Fruit fly (Drosophila melanogaster) whole organism, embryonic: Measurements from ENCODE around the gene Ifrd1.

ENCODE experiments used
- CG10267 ChIP-seq: fragments of 200-800 bp; sonication (Bioruptor generic); optimal IDR thresholded peaks from 2 replicates; lab custom pipeline; 2018; ENCODE audit warnings: missing biosample characterization, mild to moderate bottlenecking, missing genetic modification characterization, moderate library complexity
- CG10366 ChIP-seq: fragments of 200-800 bp; sonication (Bioruptor generic); IDR thresholded peaks from 2 replicates; pipeline ENCODE4 v1.3.6; 2022; ENCODE audit warnings: missing biosample characterization, missing genetic modification characterization
- CG10654 ChIP-seq: fragments of 200-800 bp; sonication (Bioruptor generic); optimal IDR thresholded peaks from 2 replicates; lab custom pipeline; 2016; ENCODE audit warnings: missing biosample characterization, missing genetic modification characterization
- CG10959 ChIP-seq: fragments of 200-800 bp; sonication (Bioruptor generic); IDR thresholded peaks from 2 replicates; pipeline ENCODE4 v1.3.6; 2022; ENCODE audit warnings: missing biosample characterization, missing genetic modification characterization
- CG11560 ChIP-seq: fragments of 200-800 bp; sonication (Bioruptor generic); IDR thresholded peaks from 3 replicates; pipeline ENCODE4 v1.3.6; 2022; ENCODE audit warnings: missing biosample characterization, missing genetic modification characterization
- CG12155 ChIP-seq: fragments of 200-800 bp; sonication (Bioruptor generic); optimal IDR thresholded peaks from 3 replicates; lab custom pipeline; 2016; ENCODE audit warnings: missing biosample characterization, missing genetic modification characterization
- CG1233 ChIP-seq: fragments of 200-800 bp; sonication (Bioruptor generic); optimal IDR thresholded peaks from 4 replicates; lab custom pipeline; 2018; ENCODE audit warnings: missing biosample characterization, mild to moderate bottlenecking, missing genetic modification characterization
- CG12769 ChIP-seq: fragments of 200-800 bp; sonication (Bioruptor generic); optimal IDR thresholded peaks from 2 replicates; lab custom pipeline; 2019; ENCODE audit warnings: missing biosample characterization, mild to moderate bottlenecking, missing genetic modification characterization, moderate library complexity
- CG13775 ChIP-seq: fragments of 200-800 bp; sonication (Bioruptor generic); optimal IDR thresholded peaks from 3 replicates; lab custom pipeline; 2017; ENCODE audit warnings: missing biosample characterization, mild to moderate bottlenecking, missing genetic modification characterization
- CG14441 ChIP-seq: fragments of 200-800 bp; sonication (Bioruptor generic); IDR thresholded peaks from 2 replicates; pipeline ENCODE4 v1.3.6; 2022; ENCODE audit warnings: missing biosample characterization, missing genetic modification characterization
- CG17186 ChIP-seq: fragments of 200-800 bp; sonication (Bioruptor generic); optimal IDR thresholded peaks from 3 replicates; lab custom pipeline; 2017; ENCODE audit warnings: missing biosample characterization, missing genetic modification reagents, missing genetic modification characterization
- CG17361 ChIP-seq: fragments of 200-800 bp; sonication (Bioruptor generic); IDR thresholded peaks from 3 replicates; pipeline ENCODE4 v1.3.6; 2022; ENCODE audit warnings: missing biosample characterization, missing genetic modification characterization
- CG17568 ChIP-seq: fragments of 200-800 bp; sonication (Bioruptor generic); optimal IDR thresholded peaks from 2 replicates; lab custom pipeline; 2018; ENCODE audit warnings: missing biosample characterization, mild to moderate bottlenecking, missing genetic modification characterization, moderate library complexity
- CG17829 ChIP-seq: fragments of 200-800 bp; optimal IDR thresholded peaks from 2 replicates; lab custom pipeline; 2019; ENCODE audit warnings: missing biosample characterization, mild to moderate bottlenecking, missing genetic modification characterization, moderate library complexity
- CG2678 ChIP-seq: fragments of 200-800 bp; sonication (Bioruptor generic); optimal IDR thresholded peaks from 3 replicates; lab custom pipeline; 2019; ENCODE audit warnings: missing biosample characterization, mild to moderate bottlenecking, missing genetic modification characterization, moderate library complexity
- CG3163 ChIP-seq: fragments of 200-800 bp; sonication (Bioruptor generic); optimal IDR thresholded peaks from 3 replicates; lab custom pipeline; 2016; ENCODE audit warnings: missing biosample characterization, missing genetic modification characterization
- CG32772 ChIP-seq: fragments of 200-800 bp; sonication (Bioruptor generic); IDR thresholded peaks from 2 replicates; pipeline ENCODE4 v1.3.6; 2022; ENCODE audit warnings: missing biosample characterization, missing genetic modification characterization
- CG3281 ChIP-seq: fragments of 200-800 bp; sonication (Bioruptor generic); optimal IDR thresholded peaks from 3 replicates; lab custom pipeline; 2017; ENCODE audit warnings: missing biosample characterization, mild to moderate bottlenecking, missing genetic modification characterization
- CG4707 ChIP-seq: fragments of 200-800 bp; sonication (Bioruptor generic); optimal IDR thresholded peaks from 2 replicates; lab custom pipeline; 2018; ENCODE audit warnings: missing biosample characterization, mild to moderate bottlenecking, missing genetic modification characterization, moderate library complexity
- CG6654 ChIP-seq: fragments of 200-800 bp; sonication (Bioruptor generic); optimal IDR thresholded peaks from 2 replicates; lab custom pipeline; 2017; ENCODE audit warnings: missing biosample characterization, mild to moderate bottlenecking, missing genetic modification characterization
- CG6813 ChIP-seq: fragments of 200-800 bp; sonication (Bioruptor generic); optimal IDR thresholded peaks from 2 replicates; lab custom pipeline; 2017; ENCODE audit warnings: missing biosample characterization, missing genetic modification characterization, mild to moderate bottlenecking, moderate library complexity, missing genetic modification reagents
- CG7556 ChIP-seq: fragments of 200-800 bp; sonication (Bioruptor generic); optimal IDR thresholded peaks from 2 replicates; lab custom pipeline; 2017; ENCODE audit warnings: missing biosample characterization, mild to moderate bottlenecking, missing genetic modification characterization
- CG8089 ChIP-seq: fragments of 200-800 bp; sonication (Bioruptor generic); optimal IDR thresholded peaks from 3 replicates; lab custom pipeline; 2016; ENCODE audit warnings: missing biosample characterization, missing genetic modification characterization
- CG8924 ChIP-seq: fragments of 200-800 bp; optimal IDR thresholded peaks from 3 replicates; lab custom pipeline; 2019; ENCODE audit warnings: missing biosample characterization, mild to moderate bottlenecking, missing genetic modification characterization, moderate library complexity
- CG8944 ChIP-seq: fragments of 200-800 bp; sonication (Bioruptor generic); optimal IDR thresholded peaks from 3 replicates; lab custom pipeline; 2016; ENCODE audit warnings: missing biosample characterization, missing genetic modification characterization
- D19A ChIP-seq: fragments of 200-800 bp; optimal IDR thresholded peaks from 3 replicates; lab custom pipeline; 2019; ENCODE audit warnings: missing biosample characterization, mild to moderate bottlenecking, missing genetic modification characterization, moderate library complexity
- Doc3 ChIP-seq: fragments of 200-800 bp; sonication (Bioruptor generic); IDR thresholded peaks from 3 replicates; pipeline ENCODE4 v1.3.6; 2022; ENCODE audit warnings: missing biosample characterization, missing genetic modification characterization; ENCODE audit not compliant: partially characterized antibody
- Ets65A ChIP-seq: fragments of 200-800 bp; sonication (Bioruptor generic); peaks from one replicate; lab custom pipeline; 2016; ENCODE audit warnings: missing biosample characterization, missing genetic modification characterization
- Kr ChIP-seq: fragments of 200-800 bp; sonication (Bioruptor generic); optimal IDR thresholded peaks from 2 replicates; lab custom pipeline; 2017; ENCODE audit warnings: missing biosample characterization, mild to moderate bottlenecking, missing genetic modification characterization
- Lpt ChIP-seq: fragments of >200 bp; optimal IDR thresholded peaks from 2 replicates; lab custom pipeline; 2018; ENCODE audit warnings: missing biosample characterization, missing genetic modification characterization
- Meics ChIP-seq: fragments of 200-800 bp; sonication (Bioruptor generic); optimal IDR thresholded peaks from 2 replicates; lab custom pipeline; 2017; ENCODE audit warnings: missing biosample characterization, mild to moderate bottlenecking, missing genetic modification characterization
- Opbp ChIP-seq: fragments of 200-800 bp; sonication (Bioruptor generic); IDR thresholded peaks from 3 replicates; pipeline ENCODE4 v1.3.6; 2022; ENCODE audit warnings: missing biosample characterization, missing genetic modification characterization; ENCODE audit not compliant: partially characterized antibody
- TFAM ChIP-seq: fragments of 200-800 bp; sonication (Bioruptor generic); optimal IDR thresholded peaks from 2 replicates; lab custom pipeline; 2017; ENCODE audit warnings: missing biosample characterization, missing genetic modification characterization, inconsistent platforms
- ab ChIP-seq: fragments of 200-800 bp; sonication (Bioruptor generic); optimal IDR thresholded peaks from 2 replicates; lab custom pipeline; 2016; ENCODE audit warnings: missing biosample characterization, missing genetic modification characterization
- ase ChIP-seq: fragments of 200-800 bp; sonication (Bioruptor generic); IDR thresholded peaks from 3 replicates; pipeline ENCODE4 v1.3.6; 2022; ENCODE audit warnings: missing biosample characterization, missing genetic modification characterization
- ato ChIP-seq: fragments of 200-800 bp; sonication (Bioruptor generic); IDR thresholded peaks from 2 replicates; pipeline ENCODE4 v1.3.6; 2022; ENCODE audit warnings: missing biosample characterization, missing genetic modification characterization; ENCODE audit not compliant: partially characterized antibody
- bbx ChIP-seq: fragments of 200-800 bp; sonication (Bioruptor generic); IDR thresholded peaks from 2 replicates; pipeline ENCODE4 v1.3.6; 2022; ENCODE audit warnings: missing biosample characterization, missing genetic modification characterization; ENCODE audit not compliant: partially characterized antibody
- chn ChIP-seq: fragments of 200-800 bp; sonication (Bioruptor generic); optimal IDR thresholded peaks from 2 replicates; lab custom pipeline; 2016; ENCODE audit warnings: missing biosample characterization, missing genetic modification characterization
- eyg ChIP-seq: fragments of 200-800 bp; sonication (Bioruptor generic); optimal IDR thresholded peaks from 3 replicates; lab custom pipeline; 2016; ENCODE audit warnings: missing biosample characterization, missing genetic modification characterization
- fu2 ChIP-seq: fragments of 200-800 bp; sonication (Bioruptor generic); optimal IDR thresholded peaks from 2 replicates; lab custom pipeline; 2016; ENCODE audit warnings: missing biosample characterization, missing genetic modification characterization
- grn ChIP-seq: fragments of 200-800 bp; sonication (Bioruptor generic); optimal IDR thresholded peaks from 3 replicates; lab custom pipeline; 2017; ENCODE audit warnings: missing biosample characterization, missing genetic modification characterization
- gsb-n ChIP-seq: fragments of 200-800 bp; sonication (Bioruptor generic); optimal IDR thresholded peaks from 3 replicates; lab custom pipeline; 2018; ENCODE audit warnings: missing biosample characterization, mild to moderate bottlenecking, missing genetic modification characterization
- jigr1 ChIP-seq: fragments of 200-800 bp; sonication (Bioruptor generic); IDR thresholded peaks from 3 replicates; pipeline ENCODE4 v1.3.6; 2022; ENCODE audit warnings: missing biosample characterization, missing genetic modification characterization
- kah ChIP-seq: fragments of 200-800 bp; sonication (Bioruptor generic); optimal IDR thresholded peaks from 2 replicates; lab custom pipeline; 2018; ENCODE audit warnings: missing biosample characterization, mild to moderate bottlenecking, missing genetic modification characterization
- ken ChIP-seq: fragments of 200-800 bp; sonication (Bioruptor generic); IDR thresholded peaks from 3 replicates; pipeline ENCODE4 v1.3.6; 2022; ENCODE audit warnings: missing biosample characterization, missing genetic modification characterization
- nau ChIP-seq: fragments of 200-800 bp; sonication (Bioruptor generic); optimal IDR thresholded peaks from 3 replicates; lab custom pipeline; 2017; ENCODE audit warnings: missing biosample characterization, mild to moderate bottlenecking, missing genetic modification characterization, missing genetic modification reagents
- p53 ChIP-seq: fragments of 200-800 bp; sonication (Bioruptor generic); optimal IDR thresholded peaks from 2 replicates; lab custom pipeline; 2016; ENCODE audit warnings: missing biosample characterization, missing genetic modification characterization
- rib ChIP-seq: fragments of 200-800 bp; sonication (Bioruptor generic); IDR thresholded peaks from 2 replicates; pipeline ENCODE4 v1.3.6; 2022; ENCODE audit warnings: missing biosample characterization, missing genetic modification characterization
- stc ChIP-seq: fragments of 200-800 bp; sonication (Bioruptor generic); IDR thresholded peaks from 2 replicates; pipeline ENCODE4 v1.3.6; 2022; ENCODE audit warnings: missing biosample characterization, missing genetic modification characterization
- tio ChIP-seq: fragments of 200-800 bp; sonication (Bioruptor generic); optimal IDR thresholded peaks from 2 replicates; lab custom pipeline; 2017; ENCODE audit warnings: missing biosample characterization, missing genetic modification characterization, inconsistent platforms
- unpg ChIP-seq: fragments of 200-800 bp; sonication (Bioruptor generic); optimal IDR thresholded peaks from 3 replicates; lab custom pipeline; 2018; ENCODE audit warnings: missing biosample characterization, mild to moderate bottlenecking, missing genetic modification characterization, moderate library complexity

Ifrd1 gene

dm6 chr2L:2830341-2830800 lies 43.9 kb downstream of the Ifrd1 start (continued):
- TF ChIP-seq CG8924 (tag; lab: Kevin White, UChicago) = peak; percentile 94
- peak; percentile 95 for TF ChIP-seq CG2678 (tag; lab: Kevin White, UChicago)
- no peak for TF ChIP-seq p53 (GFP tag; lab: Kevin White, UChicago)
- TF ChIP-seq stc (GFP tag; lab: Robert Waterston, UW) = peak; percentile 62
- peak; percentile 88 for TF ChIP-seq CG1233 (GFP tag; lab: Kevin White, UChicago)
- TF ChIP-seq CG3163 (GFP tag; lab: Kevin White, UChicago) = no peak
- TF ChIP-seq ato = no peak
- TF ChIP-seq Doc3 = no peak
- TF ChIP-seq CG17829 = peak; percentile 93
- TF ChIP-seq CG17186 (GFP tag; lab: Kevin White, UChicago) = peak; percentile 25
- TF ChIP-seq Lpt = no peak
- peak; percentile 97 for TF ChIP-seq CG7556
- TF ChIP-seq eyg (GFP tag; lab: Kevin White, UChicago) = no peak
- peak; percentile 78 for TF ChIP-seq CG10654
- TF ChIP-seq CG8089 (GFP tag; lab: Kevin White, UChicago) = no peak
- no peak for TF ChIP-seq rib (GFP tag; lab: Robert Waterston, UW)
- TF ChIP-seq CG6813 = peak; percentile 86
- peak; percentile 92 for TF ChIP-seq Meics
- peak; percentile 71 for TF ChIP-seq kah
- TF ChIP-seq Kr (GFP tag; lab: Kevin White, UChicago) = peak; percentile 49
- peak; percentile 31; the same call in 1 of the 3 replicates for TF ChIP-seq ken (GFP tag; lab: Robert Waterston, UW)
- peak; percentile 98 for TF ChIP-seq CG17361 (GFP tag; lab: Robert Waterston, UW)
- TF ChIP-seq jigr1 (GFP tag; lab: Robert Waterston, UW) = no peak; the same call in 2 of the 3 replicates
- TF ChIP-seq CG11560 (tag; lab: Robert Waterston, UW) = no peak
- TF ChIP-seq CG32772 (GFP tag; lab: Robert Waterston, UW) = peak; percentile 75
- peak; percentile 57 for TF ChIP-seq CG4707 (GFP tag; lab: Kevin White, UChicago)
- TF ChIP-seq ab (GFP tag; lab: Kevin White, UChicago) = peak; percentile 36
- TF ChIP-seq CG13775 (GFP tag; lab: Kevin White, UChicago) = peak; percentile 92
- no peak for TF ChIP-seq grn (GFP tag; lab: Kevin White, UChicago)
- TF ChIP-seq bbx (GFP tag; lab: Robert Waterston, UW) = no peak
- peak; percentile 71 for TF ChIP-seq CG12155 (GFP tag; lab: Kevin White, UChicago)
- no peak for TF ChIP-seq CG8944 (GFP tag; lab: Kevin White, UChicago)
- peak; percentile 53 for TF ChIP-seq CG14441
- peak; percentile 93 for TF ChIP-seq tio
- TF ChIP-seq CG3281 = peak; percentile 90
- TF ChIP-seq CG10959 (GFP tag; lab: Robert Waterston, UW) = peak; percentile 55; the same call in 1 of the 2 replicates
- peak; percentile 72 for TF ChIP-seq CG10366 (GFP tag; lab: Robert Waterston, UW)
- TF ChIP-seq Ets65A (GFP tag; lab: Kevin White, UChicago) = peak; percentile 76
- peak; percentile 25 for TF ChIP-seq fu2
- peak; percentile 89 for TF ChIP-seq D19A (tag; lab: Kevin White, UChicago)
- TF ChIP-seq unpg = peak; percentile 88
- TF ChIP-seq nau (GFP tag; lab: Kevin White, UChicago) = peak; percentile 84
- peak; percentile 72 for TF ChIP-seq CG6654 (GFP tag; lab: Kevin White, UChicago)
- TF ChIP-seq Opbp (GFP tag; lab: Robert Waterston, UW) = no peak
- no peak for TF ChIP-seq TFAM
- TF ChIP-seq CG12769 (tag; lab: Kevin White, UChicago) = peak; percentile 70
- TF ChIP-seq ase (GFP tag; lab: Robert Waterston, UW) = peak; percentile 64; the same call in 1 of the 3 replicates
- peak; percentile 83 for TF ChIP-seq CG17568
- peak; percentile 88 for TF ChIP-seq CG10267 (tag; lab: Kevin White, UChicago)
- TF ChIP-seq gsb-n (tag; lab: Kevin White, UChicago) = peak; percentile 86
- TF ChIP-seq chn (GFP tag; lab: Kevin White, UChicago) = peak; percentile 68
